Worm (Caenorhabditis elegans) whole organism, late embryonic: ENCODE measurements around the gene F10G7.10.
A peak's percentile ranks its signal among the peaks of the same experiment; 100 is the strongest.

Experiments used
- C38D4.7 ChIP-seq: fragments of 200-800 bp; sonication (Bioruptor generic); optimal IDR thresholded peaks from 2 replicates; lab custom pipeline; 2018; ENCODE audit warnings: mild to moderate bottlenecking, missing genetic modification characterization, moderate library complexity, missing compliant biosample characterization
- K09A11.1 ChIP-seq: sonication (generic microtip); optimal IDR thresholded peaks from 2 replicates; lab custom pipeline; 2017; ENCODE audit warnings: antibody characterized with exemption, mild to moderate bottlenecking, missing genetic modification characterization, missing compliant biosample characterization; ENCODE audit not compliant: insufficient read depth
- T23F11.4 ChIP-seq: fragments of 200-800 bp; sonication (Bioruptor generic); optimal IDR thresholded peaks from 2 replicates; lab custom pipeline; 2018; ENCODE audit warnings: mild to moderate bottlenecking, missing genetic modification characterization, missing compliant biosample characterization
- Y22D7AL.16 ChIP-seq: sonication (generic microtip); optimal IDR thresholded peaks from 2 replicates; lab custom pipeline; 2016; ENCODE audit warnings: missing genetic modification characterization, missing compliant biosample characterization
- ceh-14 ChIP-seq: sonication (generic microtip); optimal IDR thresholded peaks from 2 replicates; lab custom pipeline; 2016; ENCODE audit warnings: missing genotype, missing genetic modification characterization, missing compliant biosample characterization
- ceh-19 ChIP-seq: fragments of 200-800 bp; sonication (Bioruptor generic); optimal IDR thresholded peaks from 2 replicates; lab custom pipeline; 2018; ENCODE audit warnings: mild to moderate bottlenecking, missing genetic modification characterization, missing compliant biosample characterization
- ceh-2 ChIP-seq: sonication (generic microtip); optimal IDR thresholded peaks from 2 replicates; lab custom pipeline; 2016; ENCODE audit warnings: missing genotype, missing genetic modification characterization, missing compliant biosample characterization
- ceh-22 ChIP-seq: sonication (generic microtip); optimal IDR thresholded peaks from 2 replicates; lab custom pipeline; 2017; ENCODE audit warnings: missing biosample characterization, missing genetic modification characterization
- ceh-24 ChIP-seq: sonication (generic microtip); optimal IDR thresholded peaks from 2 replicates; lab custom pipeline; 2016; ENCODE audit warnings: mild to moderate bottlenecking, missing genetic modification characterization, missing compliant biosample characterization
- ceh-30 ChIP-seq: fragments of 150-350 bp; optimal IDR thresholded peaks from 2 replicates; lab custom pipeline; 2014; ENCODE audit warnings: missing biosample characterization, missing genetic modification characterization
- ceh-34 ChIP-seq: sonication (generic microtip); optimal IDR thresholded peaks from 2 replicates; lab custom pipeline; 2016; ENCODE audit warnings: mild to moderate bottlenecking, missing genetic modification characterization, missing compliant biosample characterization
- ceh-48 ChIP-seq: sonication (generic microtip); optimal IDR thresholded peaks from 2 replicates; lab custom pipeline; 2016; ENCODE audit warnings: missing genetic modification characterization, inconsistent platforms, missing compliant biosample characterization
- ceh-6 ChIP-seq: fragments of 200-800 bp; sonication (Bioruptor generic); optimal IDR thresholded peaks from 2 replicates; lab custom pipeline; 2018; ENCODE audit warnings: mild to moderate bottlenecking, missing genetic modification characterization, missing compliant biosample characterization
- ceh-9 ChIP-seq: sonication (generic microtip); optimal IDR thresholded peaks from 2 replicates; lab custom pipeline; 2016; ENCODE audit warnings: mild to moderate bottlenecking, missing genetic modification characterization, inconsistent platforms, missing compliant biosample characterization
- che-1 ChIP-seq: sonication (generic microtip); optimal IDR thresholded peaks from 2 replicates; lab custom pipeline; 2016; ENCODE audit warnings: mild to moderate bottlenecking, missing genetic modification characterization, missing compliant biosample characterization
- dmd-4 ChIP-seq: sonication (generic microtip); optimal IDR thresholded peaks from 2 replicates; lab custom pipeline; 2016; ENCODE audit warnings: borderline replicate concordance, missing genetic modification characterization, missing compliant biosample characterization
- elt-2 ChIP-seq: sonication (generic microtip); optimal IDR thresholded peaks from 2 replicates; lab custom pipeline; 2016; ENCODE audit warnings: missing genetic modification reagents, missing genetic modification characterization, missing compliant biosample characterization
- elt-4 ChIP-seq: sonication (generic microtip); optimal IDR thresholded peaks from 2 replicates; lab custom pipeline; 2016; ENCODE audit warnings: missing genetic modification characterization, missing compliant biosample characterization
- ets-4 ChIP-seq: sonication (generic microtip); optimal IDR thresholded peaks from 2 replicates; lab custom pipeline; 2016; ENCODE audit warnings: missing genetic modification characterization, missing compliant biosample characterization
- fax-1 ChIP-seq: sonication (generic microtip); optimal IDR thresholded peaks from 2 replicates; lab custom pipeline; 2016; ENCODE audit warnings: missing genotype, missing genetic modification characterization, missing compliant biosample characterization
- gmeb-2 ChIP-seq: sonication (generic microtip); optimal IDR thresholded peaks from 2 replicates; lab custom pipeline; 2016; ENCODE audit warnings: missing genetic modification characterization, inconsistent platforms, missing compliant biosample characterization
- hlh-30 ChIP-seq: sonication (generic microtip); optimal IDR thresholded peaks from 2 replicates; lab custom pipeline; 2017; ENCODE audit warnings: antibody characterized with exemption, missing genetic modification characterization, missing compliant biosample characterization; ENCODE audit not compliant: insufficient read depth
- lim-6 ChIP-seq: sonication (generic microtip); optimal IDR thresholded peaks from 2 replicates; lab custom pipeline; 2016; ENCODE audit warnings: missing genetic modification characterization, missing compliant biosample characterization
- madf-2 ChIP-seq: sonication (generic microtip); optimal IDR thresholded peaks from 2 replicates; lab custom pipeline; 2017; ENCODE audit warnings: missing genetic modification characterization, missing compliant biosample characterization
- mec-3 ChIP-seq: sonication (generic microtip); optimal IDR thresholded peaks from 2 replicates; lab custom pipeline; 2016; ENCODE audit warnings: borderline replicate concordance, missing genetic modification characterization, missing compliant biosample characterization
- nfya-1 ChIP-seq: sonication (generic microtip); optimal IDR thresholded peaks from 2 replicates; lab custom pipeline; 2017; ENCODE audit warnings: missing genetic modification characterization, mild to moderate bottlenecking, missing compliant biosample characterization, antibody characterized with exemption, moderate library complexity
- nhr-232 ChIP-seq: sonication (generic microtip); optimal IDR thresholded peaks from 2 replicates; lab custom pipeline; 2016; ENCODE audit warnings: missing genetic modification characterization, missing compliant biosample characterization
- odd-2 ChIP-seq: sonication (generic microtip); optimal IDR thresholded peaks from 2 replicates; lab custom pipeline; 2017; ENCODE audit warnings: antibody characterized with exemption, mild to moderate bottlenecking, missing genetic modification characterization, missing compliant biosample characterization
- pag-3 ChIP-seq: sonication (generic microtip); optimal IDR thresholded peaks from 2 replicates; lab custom pipeline; 2016; ENCODE audit warnings: missing compliant biosample characterization, missing genetic modification characterization, borderline replicate concordance
- pha-2 ChIP-seq: sonication (generic microtip); optimal IDR thresholded peaks from 2 replicates; lab custom pipeline; 2017; ENCODE audit warnings: mild to moderate bottlenecking, missing genetic modification characterization, missing compliant biosample characterization
- pros-1 ChIP-seq: fragments of 150-350 bp; optimal IDR thresholded peaks from 2 replicates; lab custom pipeline; 2014; ENCODE audit warnings: missing biosample characterization, missing genetic modification reagents, missing genetic modification characterization
- rnt-1 ChIP-seq: sonication (generic microtip); optimal IDR thresholded peaks from 2 replicates; lab custom pipeline; 2016; ENCODE audit warnings: missing genetic modification characterization, missing compliant biosample characterization
- syd-9 ChIP-seq: sonication (generic microtip); optimal IDR thresholded peaks from 2 replicates; lab custom pipeline; 2016; ENCODE audit warnings: mild to moderate bottlenecking, missing genetic modification characterization, moderate library complexity, missing compliant biosample characterization
- unc-3 ChIP-seq, 2 experiments: fragments of 200-800 bp in 1 of 2; sonication (Bioruptor generic) in 1 of 2; sonication (generic microtip) in 1 of 2; conservative IDR thresholded peaks in 1 of 2; optimal IDR thresholded peaks in 1 of 2; 2 replicates each; pipeline versions ENCODE4 v1.3.6 to Lab custom; 2016 to 2022; ENCODE audit warnings: missing compliant biosample characterization in 2 of 2, missing genetic modification characterization in 2 of 2, missing genetic modification reagents in 1 of 2
- unc-55 ChIP-seq: sonication (generic microtip); optimal IDR thresholded peaks from 2 replicates; lab custom pipeline; 2017; ENCODE audit warnings: missing biosample characterization, missing genetic modification reagents, missing genetic modification characterization
- unc-86 ChIP-seq: sonication (generic microtip); optimal IDR thresholded peaks from 2 replicates; lab custom pipeline; 2016; ENCODE audit warnings: missing genetic modification characterization, missing compliant biosample characterization
- zip-5 ChIP-seq: sonication (generic microtip); optimal IDR thresholded peaks from 2 replicates; lab custom pipeline; 2016; ENCODE audit warnings: missing genetic modification characterization, missing compliant biosample characterization

F10G7.10 gene

ce11 chrII:4747697-4748096 is 21.6 kb upstream of the F10G7.10 start:
- no peak for TF ChIP-seq madf-2 (tag; lab: Kevin White, UChicago)
- no peak for TF ChIP-seq mec-3 (tag; lab: Kevin White, UChicago)
- TF ChIP-seq ceh-14 (tag; lab: Kevin White, UChicago), result no peak
- no peak for TF ChIP-seq odd-2 (tag; lab: Kevin White, UChicago)
- no peak for TF ChIP-seq ceh-24 (tag; lab: Kevin White, UChicago)
- TF ChIP-seq che-1, result no peak
- TF ChIP-seq lim-6 (tag; lab: Kevin White, UChicago), result no peak
- no peak for TF ChIP-seq ceh-22 (tag; lab: Kevin White, UChicago)
- no peak for TF ChIP-seq unc-55
- no peak for TF ChIP-seq hlh-30
- no peak for TF ChIP-seq pros-1 (tag; lab: Kevin White, UChicago)
- TF ChIP-seq ceh-34 (tag; lab: Kevin White, UChicago), result no peak
- no peak for TF ChIP-seq fax-1 (tag; lab: Kevin White, UChicago)
- no peak for TF ChIP-seq ets-4 (tag; lab: Kevin White, UChicago)
- no peak for TF ChIP-seq nhr-232 (tag; lab: Kevin White, UChicago)
- no peak for TF ChIP-seq ceh-48 (tag; lab: Kevin White, UChicago)
- TF ChIP-seq K09A11.1 (tag; lab: Kevin White, UChicago), result no peak
- TF ChIP-seq unc-86 (tag; lab: Kevin White, UChicago), result no peak
- TF ChIP-seq rnt-1 (tag; lab: Kevin White, UChicago), result no peak
- no peak for TF ChIP-seq ceh-19 (GFP tag; lab: Kevin White, UChicago)

- no peak for TF ChIP-seq nfya-1 (tag; lab: Kevin White, UChicago)
- peak; percentile 22 for TF ChIP-seq hlh-30
Observed at ce11 chrII:4747063-4747462, 21.0 kb upstream of the F10G7.10 start.

- TF ChIP-seq zip-5 (tag; lab: Kevin White, UChicago) (no peak), ceh-30 (tag; lab: Kevin White, UChicago) (no peak), K09A11.1 (tag; lab: Kevin White, UChicago) (no peak), pha-2 (no peak), ceh-9 (tag; lab: Kevin White, UChicago) (no peak)
Observed at ce11 chrII:4745281-4745680, 19.2 kb upstream of the F10G7.10 start.

DNA sequence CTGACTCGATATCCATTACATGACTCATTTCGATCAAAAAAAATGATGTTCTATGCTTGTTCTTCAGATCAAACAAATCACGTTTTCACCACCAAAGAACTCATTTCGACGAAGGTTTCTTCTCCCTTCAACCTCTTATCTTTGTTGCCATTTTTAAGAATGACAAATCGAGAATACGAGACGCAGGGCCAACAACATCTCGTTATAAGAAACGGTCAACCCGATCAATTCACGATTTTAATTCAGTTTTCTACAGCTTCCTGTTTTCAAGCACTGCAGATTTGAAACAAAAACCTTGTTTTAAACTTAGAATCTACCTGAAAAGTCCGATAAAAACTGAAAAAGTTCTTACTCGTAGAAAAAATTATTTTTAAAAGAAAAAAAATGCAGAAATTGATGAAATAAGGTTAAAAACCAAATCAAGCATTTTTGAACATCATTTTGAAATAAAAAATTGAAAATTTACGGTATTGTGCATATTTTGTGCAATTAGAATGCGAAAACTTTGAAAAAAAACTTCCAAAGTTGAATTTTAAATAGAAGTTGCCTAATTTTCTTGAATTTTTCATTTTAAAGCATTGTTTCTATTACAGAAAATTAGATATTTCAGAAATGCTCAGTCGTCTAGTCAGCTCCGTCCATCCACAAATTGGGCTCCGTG is 15.6 kb upstream of the F10G7.10 start, which contains the start of gene acs-11:
TSS of gene acs-11 (plus strand) at position 611 of the 661 bp plus-strand sequence.
- no peak for TF ChIP-seq syd-9
- no peak for TF ChIP-seq unc-3 (GFP tag; conservative IDR thresholded peaks at IDR 0.05; lab: Robert Waterston, UW)
- TF ChIP-seq unc-3 (tag; optimal IDR thresholded peaks at IDR 0.05; lab: Kevin White, UChicago), result no peak
- TF ChIP-seq unc-55, result no peak
- TF ChIP-seq elt-4 (tag; lab: Kevin White, UChicago), result no peak
- no peak for TF ChIP-seq T23F11.4 (GFP tag; lab: Kevin White, UChicago)
- no peak for TF ChIP-seq C38D4.7 (GFP tag; lab: Kevin White, UChicago)
- TF ChIP-seq ceh-19 (GFP tag; lab: Kevin White, UChicago), result no peak
- TF ChIP-seq ceh-2 (tag; lab: Kevin White, UChicago), result no peak
- TF ChIP-seq pag-3 (tag; lab: Kevin White, UChicago), result no peak
- no peak for TF ChIP-seq elt-2
- no peak for TF ChIP-seq gmeb-2 (tag; lab: Kevin White, UChicago)
- TF ChIP-seq Y22D7AL.16 (tag; lab: Kevin White, UChicago), result no peak
- TF ChIP-seq dmd-4, result no peak
- TF ChIP-seq ceh-24 (tag; lab: Kevin White, UChicago), result no peak
- no peak for TF ChIP-seq che-1
- no peak for TF ChIP-seq ceh-6
- TF ChIP-seq, all 69 proteins: peak for 0
